Fruit fly (Drosophila melanogaster): ENCODE measurements around the gene mnd.

DNA sequence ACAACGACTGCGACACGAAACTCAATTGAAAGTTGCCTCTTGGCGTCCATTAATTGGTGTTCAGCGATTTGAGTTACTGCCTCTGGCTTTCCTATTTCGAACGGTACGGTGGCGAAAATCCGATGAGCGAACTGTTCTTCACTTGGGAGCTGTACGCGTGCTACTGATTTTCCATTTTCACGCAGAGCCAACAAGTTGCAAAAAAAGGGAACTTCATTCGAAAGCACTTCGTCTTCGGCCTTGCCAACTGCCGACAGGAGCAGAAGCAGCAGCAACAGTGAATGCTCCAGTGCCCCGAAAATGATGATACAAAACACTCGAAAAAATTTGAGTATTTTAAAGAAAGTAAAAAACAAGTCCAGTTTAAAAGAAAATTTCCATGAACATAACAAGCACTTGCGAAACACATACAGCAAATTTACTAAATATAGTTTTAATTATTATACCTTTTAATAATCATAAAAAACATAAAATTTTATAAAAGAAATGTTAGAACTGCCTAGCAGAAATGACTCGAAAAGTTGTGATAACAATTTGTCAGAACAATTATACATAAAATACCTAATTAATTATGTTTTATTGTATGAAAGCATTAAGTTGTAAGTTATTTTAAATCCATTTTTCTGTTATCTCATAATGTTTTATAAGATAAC is 49.3 kb downstream of the mnd start:
- TF ChIP-seq br (GFP tag; optimal IDR thresholded peaks at IDR 0.05) (no peak), pan (optimal IDR thresholded peaks at IDR 0.05) (no peak), ey (GFP tag; optimal IDR thresholded peaks at IDR 0.05) (no peak), Dif (GFP tag; optimal IDR thresholded peaks at IDR 0.05; ENCODE audit: partially characterized antibody) (no peak), CrebA (GFP tag; optimal IDR thresholded peaks at IDR 0.05; ENCODE audit: borderline replicate concordance) (no peak), dmrt93B (GFP tag; optimal IDR thresholded peaks at IDR 0.05) (no peak), Abd-B (GFP tag; optimal IDR thresholded peaks at IDR 0.05) (no peak), sv (GFP tag; optimal IDR thresholded peaks at IDR 0.05) (no peak), psq (GFP tag; optimal IDR thresholded peaks at IDR 0.05) (no peak)
